Fruit fly (Drosophila melanogaster) whole organism, embryonic: ENCODE results near the gene PEK.

Experiments
- Bteb2 ChIP-seq: fragments of 200-800 bp; sonication (Bioruptor generic); optimal IDR thresholded peaks from 2 replicates; lab custom pipeline; 2016; ENCODE audit warnings: missing biosample characterization, missing genetic modification characterization
- CG10654 ChIP-seq: fragments of 200-800 bp; sonication (Bioruptor generic); optimal IDR thresholded peaks from 2 replicates; lab custom pipeline; 2016; ENCODE audit warnings: missing biosample characterization, missing genetic modification characterization
- CG11085 ChIP-seq: fragments of 200-800 bp; sonication (Bioruptor generic); IDR thresholded peaks from 2 replicates; pipeline ENCODE4 v1.3.6; 2022; ENCODE audit warnings: missing biosample characterization, missing genetic modification characterization
- CG12769 ChIP-seq: fragments of 200-800 bp; sonication (Bioruptor generic); optimal IDR thresholded peaks from 2 replicates; lab custom pipeline; 2019; ENCODE audit warnings: missing biosample characterization, mild to moderate bottlenecking, missing genetic modification characterization, moderate library complexity
- CG13123 ChIP-seq: fragments of 200-800 bp; sonication (Bioruptor generic); optimal IDR thresholded peaks from 2 replicates; lab custom pipeline; 2016; ENCODE audit warnings: missing biosample characterization, missing genetic modification characterization
- CG13296 ChIP-seq: fragments of 200-800 bp; sonication (Bioruptor generic); optimal IDR thresholded peaks from 3 replicates; lab custom pipeline; 2018; ENCODE audit warnings: missing biosample characterization, mild to moderate bottlenecking, missing genetic modification characterization
- CG1792 ChIP-seq: fragments of 200-800 bp; sonication (Bioruptor generic); optimal IDR thresholded peaks from 2 replicates; lab custom pipeline; 2016; ENCODE audit warnings: missing biosample characterization, missing genetic modification characterization
- CG18599 ChIP-seq: fragments of 200-800 bp; sonication (Bioruptor generic); optimal IDR thresholded peaks from 3 replicates; lab custom pipeline; 2017; ENCODE audit warnings: missing biosample characterization, missing genetic modification characterization, mild to moderate bottlenecking, moderate library complexity, missing genetic modification reagents
- CG2116 ChIP-seq: fragments of 200-800 bp; sonication (Bioruptor generic); optimal IDR thresholded peaks from 3 replicates; lab custom pipeline; 2018; ENCODE audit warnings: missing biosample characterization, mild to moderate bottlenecking, missing genetic modification characterization
- CG2199 ChIP-seq: fragments of 200-800 bp; sonication (Bioruptor generic); IDR thresholded peaks from 3 replicates; pipeline ENCODE4 v1.3.6; 2022; ENCODE audit warnings: missing biosample characterization, missing genetic modification characterization
- CG2889 ChIP-seq: fragments of 200-800 bp; sonication (Bioruptor generic); IDR thresholded peaks from 3 replicates; pipeline ENCODE4 v1.3.6; 2022; ENCODE audit warnings: missing biosample characterization, missing genetic modification characterization
- CG34422 ChIP-seq: fragments of 200-800 bp; sonication (Bioruptor generic); IDR thresholded peaks from 3 replicates; pipeline ENCODE4 v1.3.6; 2022; ENCODE audit warnings: missing biosample characterization, missing genetic modification characterization
- CG3847 ChIP-seq: fragments of 200-800 bp; sonication (Bioruptor generic); IDR thresholded peaks from 2 replicates; pipeline ENCODE4 v1.3.6; 2022; ENCODE audit warnings: missing biosample characterization, missing genetic modification characterization
- CG4730 ChIP-seq: fragments of 200-800 bp; sonication (Bioruptor generic); IDR thresholded peaks from 2 replicates; pipeline ENCODE4 v1.3.6; 2022; ENCODE audit warnings: missing biosample characterization, missing genetic modification characterization
- CG4820 ChIP-seq: fragments of 200-800 bp; sonication (Bioruptor generic); optimal IDR thresholded peaks from 3 replicates; lab custom pipeline; 2016; ENCODE audit warnings: missing biosample characterization, missing genetic modification characterization
- CG6654 ChIP-seq: fragments of 200-800 bp; sonication (Bioruptor generic); optimal IDR thresholded peaks from 2 replicates; lab custom pipeline; 2017; ENCODE audit warnings: missing biosample characterization, mild to moderate bottlenecking, missing genetic modification characterization
- CG7839 ChIP-seq: fragments of 200-800 bp; sonication (Bioruptor generic); optimal IDR thresholded peaks from 3 replicates; lab custom pipeline; 2018; ENCODE audit warnings: missing biosample characterization, mild to moderate bottlenecking, missing genetic modification characterization, moderate library complexity
- CG7928 ChIP-seq: fragments of 200-800 bp; sonication (Bioruptor generic); optimal IDR thresholded peaks from 2 replicates; lab custom pipeline; 2017; ENCODE audit warnings: missing biosample characterization, mild to moderate bottlenecking, missing genetic modification characterization
- CG8281 ChIP-seq: fragments of 200-800 bp; sonication (Bioruptor generic); optimal IDR thresholded peaks from 2 replicates; lab custom pipeline; 2018; ENCODE audit warnings: missing biosample characterization, mild to moderate bottlenecking, missing genetic modification characterization, moderate library complexity
- CG9727 ChIP-seq: fragments of 200-800 bp; sonication (Bioruptor generic); optimal IDR thresholded peaks from 3 replicates; lab custom pipeline; 2017; ENCODE audit warnings: missing biosample characterization, mild to moderate bottlenecking, missing genetic modification characterization
- Camta ChIP-seq: fragments of 200-800 bp; sonication (Bioruptor generic); optimal IDR thresholded peaks from 2 replicates; lab custom pipeline; 2016; ENCODE audit warnings: missing biosample characterization, missing genetic modification characterization
- Deaf1 ChIP-seq: fragments of 200-800 bp; optimal IDR thresholded peaks from 3 replicates; lab custom pipeline; 2019; ENCODE audit warnings: missing biosample characterization, mild to moderate bottlenecking, missing genetic modification characterization, moderate library complexity
- Dek ChIP-seq: fragments of 200-800 bp; sonication (Bioruptor generic); optimal IDR thresholded peaks from 3 replicates; lab custom pipeline; 2019; ENCODE audit warnings: missing biosample characterization, mild to moderate bottlenecking, missing genetic modification characterization, moderate library complexity
- Dip2 ChIP-seq: fragments of 200-800 bp; sonication (Bioruptor generic); IDR thresholded peaks from 2 replicates; pipeline ENCODE4 v1.3.6; 2022; ENCODE audit warnings: missing biosample characterization, missing genetic modification characterization
- H15 ChIP-seq: fragments of 200-800 bp; sonication (Bioruptor generic); IDR thresholded peaks from 3 replicates; pipeline ENCODE4 v1.3.6; 2022; ENCODE audit warnings: missing biosample characterization, missing genetic modification characterization
- HLH4C ChIP-seq: fragments of 200-800 bp; sonication (Bioruptor generic); IDR thresholded peaks from 3 replicates; pipeline ENCODE4 v1.3.6; 2022; ENCODE audit warnings: missing biosample characterization, missing genetic modification characterization; ENCODE audit not compliant: partially characterized antibody
- HLH54F ChIP-seq: fragments of 200-800 bp; sonication (Bioruptor generic); optimal IDR thresholded peaks from 3 replicates; lab custom pipeline; 2016; ENCODE audit warnings: missing biosample characterization, missing genetic modification characterization
- HmgZ ChIP-seq: fragments of 200-800 bp; sonication (Bioruptor generic); optimal IDR thresholded peaks from 2 replicates; lab custom pipeline; 2018; ENCODE audit warnings: missing biosample characterization, mild to moderate bottlenecking, missing genetic modification characterization
- Max ChIP-seq: fragments of 200-800 bp; sonication (Bioruptor generic); optimal IDR thresholded peaks from 2 replicates; lab custom pipeline; 2016; ENCODE audit warnings: missing biosample characterization, mild to moderate bottlenecking, missing genetic modification characterization
- Meics ChIP-seq: fragments of 200-800 bp; sonication (Bioruptor generic); optimal IDR thresholded peaks from 2 replicates; lab custom pipeline; 2017; ENCODE audit warnings: missing biosample characterization, mild to moderate bottlenecking, missing genetic modification characterization
- Myb ChIP-seq: fragments of 200-800 bp; sonication (Bioruptor generic); optimal IDR thresholded peaks from 2 replicates; lab custom pipeline; 2016; ENCODE audit warnings: missing biosample characterization, missing genetic modification characterization
- Optix ChIP-seq: fragments of 200-800 bp; sonication (Bioruptor generic); IDR thresholded peaks from 3 replicates; pipeline ENCODE4 v1.3.6; 2022; ENCODE audit warnings: missing biosample characterization, missing genetic modification characterization
- Rfx ChIP-seq: fragments of 200-800 bp; sonication (Bioruptor generic); IDR thresholded peaks from 2 replicates; pipeline ENCODE4 v1.3.6; 2022; ENCODE audit warnings: missing biosample characterization, missing genetic modification characterization
- Rx ChIP-seq: fragments of 200-800 bp; sonication (Bioruptor generic); IDR thresholded peaks from 2 replicates; pipeline ENCODE4 v1.3.6; 2022; ENCODE audit warnings: missing biosample characterization, missing genetic modification characterization
- Six4 ChIP-seq: fragments of 200-800 bp; sonication (Bioruptor generic); optimal IDR thresholded peaks from 2 replicates; lab custom pipeline; 2016; ENCODE audit warnings: missing biosample characterization, missing genetic modification characterization
- Sry-δ ChIP-seq: fragments of 200-800 bp; sonication (Bioruptor generic); optimal IDR thresholded peaks from 2 replicates; lab custom pipeline; 2016; ENCODE audit warnings: missing biosample characterization, missing genetic modification characterization
- Ssrp ChIP-seq: fragments of 200-800 bp; sonication (Bioruptor generic); optimal IDR thresholded peaks from 2 replicates; lab custom pipeline; 2018; ENCODE audit warnings: missing biosample characterization, mild to moderate bottlenecking, missing genetic modification characterization, moderate library complexity
- ci ChIP-seq: fragments of 200-800 bp; sonication (Bioruptor generic); IDR thresholded peaks from 3 replicates; pipeline ENCODE4 v1.3.6; 2022; ENCODE audit warnings: missing biosample characterization, missing genetic modification characterization
- ewg ChIP-seq: fragments of 200-800 bp; sonication (Bioruptor generic); optimal IDR thresholded peaks from 3 replicates; lab custom pipeline; 2017; ENCODE audit warnings: mild to moderate bottlenecking, missing biosample characterization, missing genetic modification reagents, missing genetic modification characterization
- fd3F ChIP-seq: fragments of 200-800 bp; sonication (Bioruptor generic); optimal IDR thresholded peaks from 2 replicates; lab custom pipeline; 2018; ENCODE audit warnings: missing biosample characterization, mild to moderate bottlenecking, missing genetic modification characterization, moderate library complexity
- fru ChIP-seq: fragments of >200 bp; optimal IDR thresholded peaks from 2 replicates; lab custom pipeline; 2017
- klu ChIP-seq: fragments of 200-800 bp; sonication (Bioruptor generic); IDR thresholded peaks from 2 replicates; pipeline ENCODE4 v1.3.6; 2022; ENCODE audit warnings: missing biosample characterization, missing genetic modification characterization
- pnt ChIP-seq: fragments of 200-800 bp; sonication (Bioruptor generic); optimal IDR thresholded peaks from 3 replicates; lab custom pipeline; 2016; ENCODE audit warnings: missing biosample characterization, missing genetic modification characterization
- ranshi ChIP-seq: fragments of 200-800 bp; sonication (Bioruptor generic); IDR thresholded peaks from 2 replicates; pipeline ENCODE4 v1.3.6; 2022; ENCODE audit warnings: missing biosample characterization, missing genetic modification characterization
- shn ChIP-seq: fragments of 200-800 bp; sonication (Bioruptor generic); optimal IDR thresholded peaks from 3 replicates; lab custom pipeline; 2016; ENCODE audit warnings: missing biosample characterization, missing genetic modification characterization
- sob ChIP-seq: fragments of 200-800 bp; sonication (Bioruptor generic); IDR thresholded peaks from 2 replicates; pipeline ENCODE4 v1.3.6; 2022; ENCODE audit warnings: missing biosample characterization, missing genetic modification characterization
- sqz ChIP-seq: fragments of 200-800 bp; sonication (Bioruptor generic); optimal IDR thresholded peaks from 3 replicates; lab custom pipeline; 2018; ENCODE audit warnings: missing biosample characterization, mild to moderate bottlenecking, missing genetic modification characterization
- sug ChIP-seq: fragments of 200-800 bp; optimal IDR thresholded peaks from 2 replicates; lab custom pipeline; 2019; ENCODE audit warnings: missing biosample characterization, mild to moderate bottlenecking, missing genetic modification characterization, moderate library complexity
- tap ChIP-seq: fragments of 200-800 bp; optimal IDR thresholded peaks from 3 replicates; lab custom pipeline; 2019; ENCODE audit warnings: missing biosample characterization, mild to moderate bottlenecking, missing genetic modification characterization, moderate library complexity
- tx ChIP-seq: fragments of 200-800 bp; sonication (Bioruptor generic); optimal IDR thresholded peaks from 2 replicates; lab custom pipeline; 2016; ENCODE audit warnings: missing biosample characterization, missing genetic modification characterization
- vvl ChIP-seq: fragments of 200-800 bp; sonication (Bioruptor generic); IDR thresholded peaks from 2 replicates; pipeline ENCODE4 v1.3.6; 2022; ENCODE audit warnings: missing biosample characterization, missing genetic modification characterization
- zfh2 ChIP-seq: fragments of 200-800 bp; sonication (Bioruptor generic); optimal IDR thresholded peaks from 2 replicates; lab custom pipeline; 2016; ENCODE audit warnings: missing biosample characterization, missing genetic modification characterization

PEK gene

DNA sequence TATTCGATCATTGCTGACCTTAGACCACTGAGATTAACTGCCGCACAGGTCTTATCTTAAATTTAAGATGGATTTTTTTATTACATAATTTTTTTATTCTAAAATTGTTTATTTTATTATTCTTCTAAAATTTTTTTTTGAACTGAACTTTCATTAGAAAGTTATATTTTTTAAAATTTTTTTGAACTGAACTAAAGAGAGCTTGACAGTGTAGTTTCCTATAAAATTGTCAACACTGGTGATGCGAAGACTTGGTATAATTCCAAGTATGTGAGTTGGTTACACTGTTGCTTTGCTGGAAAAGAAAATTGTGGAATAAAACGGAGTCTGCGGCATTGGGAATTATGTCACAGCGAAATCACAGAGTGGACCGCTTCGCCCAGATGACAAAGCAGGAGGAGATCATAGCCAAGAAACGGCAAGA is 20.8 kb upstream of the PEK start, which contains the start of gene CG31550 (continued):
- peak; percentile 42 for TF ChIP-seq ewg (GFP tag; lab: Kevin White, UChicago)
- TF ChIP-seq CG6654 (GFP tag; lab: Kevin White, UChicago), result no peak
- no peak for TF ChIP-seq tap (tag; lab: Kevin White, UChicago)
- TF ChIP-seq ci (GFP tag; lab: Robert Waterston, UW), result peak; percentile 76
- TF ChIP-seq CG4820, result peak; percentile 29
- no peak for TF ChIP-seq CG8281 (tag; lab: Kevin White, UChicago)
- peak; percentile 64 for TF ChIP-seq CG10654 (GFP tag; lab: Kevin White, UChicago)
- no peak for TF ChIP-seq CG7928 (GFP tag; lab: Kevin White, UChicago)
- peak; percentile 18 for TF ChIP-seq CG1792 (GFP tag; lab: Kevin White, UChicago)
- TF ChIP-seq zfh2 (GFP tag; lab: Kevin White, UChicago), result peak; percentile 54
- peak; percentile 62; the same call in 1 of the 3 replicates for TF ChIP-seq CG2889 (GFP tag; lab: Robert Waterston, UW)
- TF ChIP-seq klu (GFP tag; lab: Robert Waterston, UW), result peak; percentile 80
- TF ChIP-seq sqz (GFP tag; lab: Kevin White, UChicago), result no peak
- TF ChIP-seq CG18599 (GFP tag; lab: Kevin White, UChicago), result peak; percentile 55
- no peak for TF ChIP-seq fru (lab: Kevin White, UChicago)
- TF ChIP-seq sob, result peak; percentile 84
- peak; percentile 77 for TF ChIP-seq CG9727 (GFP tag; lab: Kevin White, UChicago)
- peak; percentile 75 for TF ChIP-seq Ssrp (tag; lab: Kevin White, UChicago)
- TF ChIP-seq Dip2, result no peak
- peak; percentile 72; the same call in 2 of the 3 replicates for TF ChIP-seq H15
- TF ChIP-seq Myb (GFP tag; lab: Kevin White, UChicago), result peak; percentile 42
- TF ChIP-seq ranshi (GFP tag; lab: Robert Waterston, UW), result peak; percentile 78
- TF ChIP-seq shn (GFP tag; lab: Kevin White, UChicago), result peak; percentile 45
- no peak for TF ChIP-seq CG2199
- TF ChIP-seq pnt (GFP tag; lab: Kevin White, UChicago), result peak; percentile 34
- TF ChIP-seq Optix (GFP tag; lab: Robert Waterston, UW), result no peak
- TF ChIP-seq CG13296 (GFP tag; lab: Kevin White, UChicago), result peak; percentile 67
- TF ChIP-seq tx (GFP tag; lab: Kevin White, UChicago), result peak; percentile 14
- no peak for TF ChIP-seq Camta
- TF ChIP-seq Dek (tag; lab: Kevin White, UChicago), result peak; percentile 63
- peak; percentile 67 for TF ChIP-seq CG4730 (GFP tag; lab: Robert Waterston, UW)
- TF ChIP-seq sug (tag; lab: Kevin White, UChicago), result peak; percentile 55
- TF ChIP-seq HLH4C, result 0 out of 3 replicates have a peak, but pooled peaks have one; percentile 34
- peak; percentile 25 for TF ChIP-seq Bteb2 (GFP tag; lab: Kevin White, UChicago)
- peak; percentile 50 for TF ChIP-seq CG2116
- TF ChIP-seq HLH54F, result peak; percentile 58
- peak; percentile 43 for TF ChIP-seq Six4 (GFP tag; lab: Kevin White, UChicago)
- peak; percentile 16; the same call in 1 of the 2 replicates for TF ChIP-seq Rx
- TF ChIP-seq fd3F (GFP tag; lab: Kevin White, UChicago), result peak; percentile 66
- TF ChIP-seq CG11085 (GFP tag; lab: Robert Waterston, UW), result peak; percentile 73; the same call in 1 of the 2 replicates
- TF ChIP-seq CG12769, result no peak
- peak; percentile 86 for TF ChIP-seq Rfx
- peak; percentile 81 for TF ChIP-seq CG3847 (GFP tag; lab: Robert Waterston, UW)
- peak; percentile 45 for TF ChIP-seq Max
- TF ChIP-seq HmgZ (tag; lab: Kevin White, UChicago), result peak; percentile 40
- TF ChIP-seq CG7839 (tag; lab: Kevin White, UChicago), result peak; percentile 79
- TF ChIP-seq Meics (GFP tag; lab: Kevin White, UChicago), result peak; percentile 67
- TF ChIP-seq vvl (GFP tag; lab: Robert Waterston, UW), result peak; percentile 84
- no peak for TF ChIP-seq Deaf1 (tag; lab: Kevin White, UChicago)
- TF ChIP-seq CG13123 (GFP tag; lab: Kevin White, UChicago), result peak; percentile 39
- TF ChIP-seq Sry-δ, result no peak
- TF ChIP-seq CG34422 (GFP tag; lab: Robert Waterston, UW), result peak; percentile 67; the same call in 1 of the 3 replicates
